Worm (Caenorhabditis elegans) whole organism, young adult: Measurements from ENCODE around the gene F54F7.8.

Experiments used
- B0336.3 ChIP-seq: fragments of 200-800 bp; sonication (Bioruptor generic); IDR thresholded peaks from 2 replicates; pipeline ENCODE4 v1.3.6; 2022; ENCODE audit warnings: missing genetic modification characterization, missing compliant biosample characterization
- Y53F4B.3 ChIP-seq: fragments of 200-800 bp; sonication (Bioruptor generic); IDR thresholded peaks from 2 replicates; pipeline ENCODE4 v1.3.6; 2022; ENCODE audit warnings: missing genetic modification reagents, missing genetic modification characterization, missing compliant biosample characterization
- dox-1 ChIP-seq: fragments of 200-800 bp; sonication (Bioruptor generic); IDR thresholded peaks from 2 replicates; pipeline ENCODE4 v1.3.6; 2022; ENCODE audit warnings: missing genetic modification reagents, missing genetic modification characterization, missing compliant biosample characterization
- dpl-1 ChIP-seq: fragments of 150-350 bp; optimal IDR thresholded peaks from 2 replicates; lab custom pipeline; 2014; ENCODE audit warnings: missing biosample characterization, missing genetic modification reagents, missing genetic modification characterization
- ets-4 ChIP-seq: fragments of 200-800 bp; sonication (Bioruptor generic); optimal IDR thresholded peaks from 2 replicates; lab custom pipeline; 2018; ENCODE audit warnings: mild to moderate bottlenecking, missing genetic modification characterization, missing compliant biosample characterization
- fkh-3 ChIP-seq: sonication (generic microtip); optimal IDR thresholded peaks from 2 replicates; lab custom pipeline; 2016; ENCODE audit warnings: mild to moderate bottlenecking, missing genetic modification characterization, missing compliant biosample characterization
- madf-10 ChIP-seq: sonication (generic microtip); optimal IDR thresholded peaks from 2 replicates; lab custom pipeline; 2016; ENCODE audit warnings: mild to moderate bottlenecking, missing genetic modification characterization, missing compliant biosample characterization
- nhr-179 ChIP-seq: sonication (generic microtip); optimal IDR thresholded peaks from 2 replicates; lab custom pipeline; 2016; ENCODE audit warnings: mild to moderate bottlenecking, missing genetic modification characterization, missing compliant biosample characterization
- pha-4 ChIP-seq: fragments of 150-350 bp; sonication (generic microtip); optimal IDR thresholded peaks from 2 replicates; lab custom pipeline; 2014; ENCODE audit warnings: missing biosample characterization, missing genetic modification reagents, missing genetic modification characterization
- sea-2 ChIP-seq: fragments of 200-800 bp; sonication (Bioruptor generic); IDR thresholded peaks from 2 replicates; pipeline ENCODE4 v1.3.6; 2022; ENCODE audit warnings: missing genetic modification characterization, missing compliant biosample characterization
- sptf-2 ChIP-seq: fragments of 200-800 bp; sonication (Bioruptor generic); optimal IDR thresholded peaks from 2 replicates; lab custom pipeline; 2018; ENCODE audit warnings: mild to moderate bottlenecking, missing genetic modification characterization, missing compliant biosample characterization
- unc-62 ChIP-seq: fragments of 150-350 bp; optimal IDR thresholded peaks from 2 replicates; lab custom pipeline; 2014; ENCODE audit warnings: missing biosample characterization, missing genetic modification reagents, missing genetic modification characterization
- ztf-25 ChIP-seq: fragments of 200-800 bp; sonication (Bioruptor generic); IDR thresholded peaks from 2 replicates; pipeline ENCODE4 v1.3.6; 2022; ENCODE audit warnings: missing genetic modification reagents, missing genetic modification characterization, missing compliant biosample characterization

DNA sequence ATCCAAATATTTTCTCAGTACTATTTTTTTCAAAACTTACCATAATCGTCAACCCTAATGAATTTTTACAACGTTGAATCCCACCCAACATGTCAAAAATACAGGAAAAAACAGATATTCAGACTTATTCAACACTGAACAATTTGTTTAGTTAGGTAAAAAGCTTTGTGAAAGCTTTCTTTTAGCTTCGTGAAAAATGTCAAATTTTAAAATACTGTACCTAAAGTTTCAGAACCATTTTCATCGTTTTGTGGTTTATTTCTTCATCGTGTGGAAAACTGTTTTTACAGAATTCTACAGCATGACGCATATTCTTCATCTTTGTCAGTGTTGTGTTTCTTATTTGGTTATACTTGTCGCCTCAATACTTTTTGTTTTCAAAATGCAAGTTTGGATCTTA is 4.2 kb downstream of the F54F7.8 start, which contains the start of gene F54F7.14:
- TF ChIP-seq ztf-25 (GFP tag; lab: Robert Waterston, UW) (no peak), nhr-179 (tag; lab: Kevin White, UChicago) (no peak), sea-2 (GFP tag; lab: Robert Waterston, UW) (no peak), pha-4 (tag; lab: Kevin White, UChicago) (no peak), sptf-2 (no peak), ets-4 (no peak), B0336.3 (no peak), dox-1 (no peak), fkh-3 (tag; lab: Kevin White, UChicago) (no peak), dpl-1 (GFP tag; lab: Kevin White, UChicago) (no peak), Y53F4B.3 (no peak), madf-10 (tag; lab: Kevin White, UChicago) (no peak), unc-62 (GFP tag; lab: Kevin White, UChicago) (no peak)
